Worm (Caenorhabditis elegans): ENCODE results near the gene clec-141.

Gene clec-141

ce11 chrII:5359252-5359651 lies 48.2 kb downstream of the clec-141 start, which contains the start of gene sec-6:
Gene sec-6 (plus strand): TSS chrII:5359552.
- no peak for TF ChIP-seq W03F9.2 (tag; optimal IDR thresholded peaks at IDR 0.05)
- TF ChIP-seq dao-5 (tag; optimal IDR thresholded peaks at IDR 0.05): no peak
- no peak for TF ChIP-seq him-1 (tag; optimal IDR thresholded peaks at IDR 0.05)

ce11 chrII:5358137-5358745 lies 49.2 kb downstream of the clec-141 start, which contains the start of the genes F09E5.11 and bmy-1:
Gene F09E5.11 (minus strand): TSS chrII:5358187.
Gene bmy-1 (plus strand): TSS chrII:5358695.
- no peak for TF ChIP-seq dao-5 (tag; optimal IDR thresholded peaks at IDR 0.05)
- TF ChIP-seq him-1 (tag; optimal IDR thresholded peaks at IDR 0.05): peak; percentile 38
- TF ChIP-seq W03F9.2 (tag; optimal IDR thresholded peaks at IDR 0.05): peak; percentile 67

Data from whole organism, L4/young adult.